Worm (Caenorhabditis elegans): ENCODE data around the gene T08G3.13.

DNA sequence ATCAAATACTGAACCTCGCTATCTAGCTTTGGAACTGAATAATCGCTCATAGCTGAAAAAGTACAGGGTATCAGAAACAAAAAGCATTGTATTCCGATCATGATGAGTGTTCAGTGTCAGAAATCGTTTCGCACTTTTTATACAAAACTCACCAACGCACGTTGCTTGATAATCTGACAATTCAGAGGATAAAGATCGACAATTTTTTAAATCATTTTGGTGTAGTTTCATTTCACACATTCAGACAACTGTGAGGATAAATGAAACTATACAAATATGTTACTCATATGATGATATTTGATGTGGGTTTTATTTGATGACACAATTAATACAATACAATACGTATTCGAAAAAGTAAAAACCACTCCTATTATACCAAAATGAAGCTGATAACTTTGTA is 35.2 kb downstream of the T08G3.13 start, which contains the start of gene F57E7.2:
- TF ChIP-seq F13H6.1 (tag; optimal IDR thresholded peaks at IDR 0.05) (no peak), nhr-11 (tag; optimal IDR thresholded peaks at IDR 0.05) (no peak), hlh-15 (tag; optimal IDR thresholded peaks at IDR 0.05) (no peak), pqm-1 (tag; optimal IDR thresholded peaks at IDR 0.05) (no peak), fkh-10 (GFP tag; optimal IDR thresholded peaks at IDR 0.05) (no peak), odd-2 (tag; optimal IDR thresholded peaks at IDR 0.05) (no peak), sox-4 (tag; optimal IDR thresholded peaks at IDR 0.05) (no peak), syd-9 (tag; optimal IDR thresholded peaks at IDR 0.05) (no peak), ceh-48 (tag; optimal IDR thresholded peaks at IDR 0.05) (no peak), ama-1 (optimal IDR thresholded peaks at IDR 0.05) (no peak), unc-86 (tag; optimal IDR thresholded peaks at IDR 0.05) (no peak), hlh-30 (tag; optimal IDR thresholded peaks at IDR 0.05; ENCODE audit: insufficient read depth) (no peak), unc-3 (GFP tag; conservative IDR thresholded peaks at IDR 0.05) (no peak), unc-3 (tag; optimal IDR thresholded peaks at IDR 0.05) (no peak)
